Worm (Caenorhabditis elegans) whole organism, late embryonic: ENCODE results near the gene C06B3.6.

Experiments used
- C08G9.2 ChIP-seq: sonication (generic microtip); optimal IDR thresholded peaks from 2 replicates; lab custom pipeline; 2016; ENCODE audit warnings: mild to moderate bottlenecking, missing genetic modification characterization, moderate library complexity, missing compliant biosample characterization
- K02D7.2 ChIP-seq: sonication (generic microtip); optimal IDR thresholded peaks from 2 replicates; lab custom pipeline; 2017; ENCODE audit warnings: mild to moderate bottlenecking, missing genetic modification characterization, missing compliant biosample characterization
- ama-1 ChIP-seq: fragments of 150-350 bp; optimal IDR thresholded peaks from 2 replicates; lab custom pipeline; 2014
- ceh-18 ChIP-seq: sonication (generic microtip); optimal IDR thresholded peaks from 2 replicates; lab custom pipeline; 2016; ENCODE audit warnings: missing genetic modification characterization, missing compliant biosample characterization
- ceh-2 ChIP-seq: sonication (generic microtip); optimal IDR thresholded peaks from 2 replicates; lab custom pipeline; 2016; ENCODE audit warnings: missing genotype, missing genetic modification characterization, missing compliant biosample characterization
- ceh-22 ChIP-seq: sonication (generic microtip); optimal IDR thresholded peaks from 2 replicates; lab custom pipeline; 2017; ENCODE audit warnings: missing biosample characterization, missing genetic modification characterization
- ceh-24 ChIP-seq: sonication (generic microtip); optimal IDR thresholded peaks from 2 replicates; lab custom pipeline; 2016; ENCODE audit warnings: mild to moderate bottlenecking, missing genetic modification characterization, missing compliant biosample characterization
- ceh-30 ChIP-seq: fragments of 150-350 bp; optimal IDR thresholded peaks from 2 replicates; lab custom pipeline; 2014; ENCODE audit warnings: missing biosample characterization, missing genetic modification characterization
- ceh-31 ChIP-seq: sonication (generic microtip); optimal IDR thresholded peaks from 2 replicates; lab custom pipeline; 2016; ENCODE audit warnings: missing genetic modification characterization, missing compliant biosample characterization
- ceh-34 ChIP-seq: sonication (generic microtip); optimal IDR thresholded peaks from 2 replicates; lab custom pipeline; 2016; ENCODE audit warnings: mild to moderate bottlenecking, missing genetic modification characterization, missing compliant biosample characterization
- ceh-45 ChIP-seq: fragments of 200-800 bp; sonication (Bioruptor generic); IDR thresholded peaks from 2 replicates; pipeline ENCODE4 v1.3.6; 2022; ENCODE audit warnings: missing genetic modification reagents, missing genetic modification characterization, missing compliant biosample characterization
- ceh-48 ChIP-seq: sonication (generic microtip); optimal IDR thresholded peaks from 2 replicates; lab custom pipeline; 2016; ENCODE audit warnings: missing genetic modification characterization, inconsistent platforms, missing compliant biosample characterization
- ceh-9 ChIP-seq: sonication (generic microtip); optimal IDR thresholded peaks from 2 replicates; lab custom pipeline; 2016; ENCODE audit warnings: mild to moderate bottlenecking, missing genetic modification characterization, inconsistent platforms, missing compliant biosample characterization
- che-1 ChIP-seq: sonication (generic microtip); optimal IDR thresholded peaks from 2 replicates; lab custom pipeline; 2016; ENCODE audit warnings: mild to moderate bottlenecking, missing genetic modification characterization, missing compliant biosample characterization
- ets-4 ChIP-seq: sonication (generic microtip); optimal IDR thresholded peaks from 2 replicates; lab custom pipeline; 2016; ENCODE audit warnings: missing genetic modification characterization, missing compliant biosample characterization
- gmeb-2 ChIP-seq: sonication (generic microtip); optimal IDR thresholded peaks from 2 replicates; lab custom pipeline; 2016; ENCODE audit warnings: missing genetic modification characterization, inconsistent platforms, missing compliant biosample characterization
- hlh-30 ChIP-seq: sonication (generic microtip); optimal IDR thresholded peaks from 2 replicates; lab custom pipeline; 2017; ENCODE audit warnings: antibody characterized with exemption, missing genetic modification characterization, missing compliant biosample characterization; ENCODE audit not compliant: insufficient read depth
- hlh-6 ChIP-seq: sonication (generic microtip); optimal IDR thresholded peaks from 2 replicates; lab custom pipeline; 2016; ENCODE audit warnings: missing genotype, missing genetic modification characterization, missing compliant biosample characterization
- lin-11 ChIP-seq: fragments of 200-800 bp; sonication (Bioruptor generic); optimal IDR thresholded peaks from 2 replicates; lab custom pipeline; 2018; ENCODE audit warnings: mild to moderate bottlenecking, missing genetic modification characterization, missing compliant biosample characterization
- madf-2 ChIP-seq: sonication (generic microtip); optimal IDR thresholded peaks from 2 replicates; lab custom pipeline; 2017; ENCODE audit warnings: missing genetic modification characterization, missing compliant biosample characterization
- mec-3 ChIP-seq: sonication (generic microtip); optimal IDR thresholded peaks from 2 replicates; lab custom pipeline; 2016; ENCODE audit warnings: borderline replicate concordance, missing genetic modification characterization, missing compliant biosample characterization
- nfya-1 ChIP-seq: sonication (generic microtip); optimal IDR thresholded peaks from 2 replicates; lab custom pipeline; 2017; ENCODE audit warnings: missing genetic modification characterization, mild to moderate bottlenecking, missing compliant biosample characterization, antibody characterized with exemption, moderate library complexity
- npax-4 ChIP-seq: sonication (generic microtip); optimal IDR thresholded peaks from 2 replicates; lab custom pipeline; 2016; ENCODE audit warnings: missing genetic modification characterization, missing compliant biosample characterization
- pax-1 ChIP-seq: fragments of 150-350 bp; optimal IDR thresholded peaks from 2 replicates; lab custom pipeline; 2014; ENCODE audit warnings: missing biosample characterization, missing genetic modification characterization
- pha-2 ChIP-seq: sonication (generic microtip); optimal IDR thresholded peaks from 2 replicates; lab custom pipeline; 2017; ENCODE audit warnings: mild to moderate bottlenecking, missing genetic modification characterization, missing compliant biosample characterization
- pha-4 ChIP-seq: fragments of 150-350 bp; optimal IDR thresholded peaks from 2 replicates; lab custom pipeline; 2018; ENCODE audit warnings: missing biosample characterization, missing genetic modification reagents, missing genetic modification characterization
- pros-1 ChIP-seq: fragments of 150-350 bp; optimal IDR thresholded peaks from 2 replicates; lab custom pipeline; 2014; ENCODE audit warnings: missing biosample characterization, missing genetic modification reagents, missing genetic modification characterization
- ref-2 ChIP-seq: sonication (generic microtip); optimal IDR thresholded peaks from 2 replicates; lab custom pipeline; 2016; ENCODE audit warnings: missing genetic modification characterization, missing compliant biosample characterization
- syd-9 ChIP-seq: sonication (generic microtip); optimal IDR thresholded peaks from 2 replicates; lab custom pipeline; 2016; ENCODE audit warnings: mild to moderate bottlenecking, missing genetic modification characterization, moderate library complexity, missing compliant biosample characterization
- tbx-2 ChIP-seq: sonication (generic microtip); optimal IDR thresholded peaks from 2 replicates; lab custom pipeline; 2016; ENCODE audit warnings: missing genetic modification characterization, missing compliant biosample characterization
- unc-42 ChIP-seq: sonication (generic microtip); optimal IDR thresholded peaks from 2 replicates; lab custom pipeline; 2016; ENCODE audit warnings: missing genotype, missing genetic modification characterization, missing compliant biosample characterization
- unc-55 ChIP-seq: sonication (generic microtip); optimal IDR thresholded peaks from 2 replicates; lab custom pipeline; 2017; ENCODE audit warnings: missing biosample characterization, missing genetic modification reagents, missing genetic modification characterization
- unc-86 ChIP-seq: sonication (generic microtip); optimal IDR thresholded peaks from 2 replicates; lab custom pipeline; 2016; ENCODE audit warnings: missing genetic modification characterization, missing compliant biosample characterization
- ztf-16 ChIP-seq: sonication (generic microtip); optimal IDR thresholded peaks from 2 replicates; lab custom pipeline; 2017; ENCODE audit warnings: missing genetic modification characterization, missing compliant biosample characterization

The C06B3.6 gene

DNA sequence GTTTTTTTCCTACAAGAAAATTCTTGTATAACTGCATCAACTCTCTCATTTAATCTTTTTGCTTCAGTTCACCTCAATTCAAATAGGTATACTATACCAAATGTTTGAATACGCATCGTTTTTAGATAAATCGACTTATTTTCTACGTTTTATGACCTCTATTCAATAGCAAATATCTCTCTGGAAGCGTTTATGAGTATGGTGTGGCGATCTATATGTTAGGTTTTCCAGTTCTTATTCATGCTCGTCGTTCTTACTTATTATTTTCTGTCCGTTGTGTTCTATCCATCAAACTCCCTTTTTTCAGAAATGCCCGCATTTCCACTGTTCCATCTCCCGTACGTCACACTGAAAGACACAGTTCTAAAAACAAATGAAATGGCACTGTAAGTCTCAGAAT is 28.2 kb downstream of the C06B3.6 start, which contains the start of gene T22G5.3:
Gene T22G5.3 (plus strand): TSS at position 301 of the 400 bp plus-strand sequence.
- TF ChIP-seq pha-4 (tag; lab: Kevin White, UChicago), result no peak

DNA sequence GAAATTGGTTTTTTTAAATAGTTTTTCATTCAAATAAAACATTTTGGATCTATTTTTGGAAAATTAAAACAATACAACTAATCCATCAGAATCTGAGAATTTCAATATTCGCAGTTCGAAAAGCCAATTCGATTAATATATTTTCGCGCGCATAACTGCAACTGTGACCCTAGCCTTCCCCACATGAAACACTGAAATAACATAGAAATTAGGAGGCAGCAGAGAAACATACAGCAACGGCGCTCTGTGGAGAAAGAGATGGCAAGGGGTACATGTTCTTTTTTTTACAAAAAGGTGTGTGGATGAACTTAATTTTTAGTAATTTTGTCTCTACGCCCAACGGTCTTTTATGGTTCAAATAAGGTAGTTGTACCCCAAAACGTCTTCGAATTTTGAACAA is 28.6 kb downstream of the C06B3.6 start:
- TF ChIP-seq ceh-45 (no peak), unc-42 (tag; lab: Kevin White, UChicago) (peak; percentile 18)

DNA sequence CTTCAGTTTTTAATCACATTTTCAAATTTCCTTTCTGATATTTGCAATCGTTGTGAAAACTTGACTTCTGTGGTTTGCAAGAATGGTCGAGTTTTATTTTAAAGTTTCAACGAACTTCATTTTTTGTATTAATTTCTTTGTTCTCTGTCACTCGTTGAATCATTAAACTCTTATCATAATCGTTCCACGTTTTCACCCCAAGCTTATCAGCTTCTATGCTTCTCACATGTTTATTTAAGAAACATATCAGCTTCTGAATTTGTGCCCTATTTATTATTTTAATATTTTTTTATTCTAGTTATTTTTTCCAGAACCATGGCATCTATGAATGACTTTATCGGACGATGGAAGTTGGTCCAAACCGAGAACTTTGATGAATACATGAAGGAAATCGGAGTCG is 29.5 kb downstream of the C06B3.6 start, which contains the start of gene lbp-7:
Gene lbp-7 (plus strand): TSS at position 312 of the 400 bp plus-strand sequence.
- TF ChIP-seq ets-4 (tag; lab: Kevin White, UChicago) (no peak), ceh-34 (no peak), ceh-22 (tag; lab: Kevin White, UChicago) (no peak), syd-9 (tag; lab: Kevin White, UChicago) (no peak)

DNA sequence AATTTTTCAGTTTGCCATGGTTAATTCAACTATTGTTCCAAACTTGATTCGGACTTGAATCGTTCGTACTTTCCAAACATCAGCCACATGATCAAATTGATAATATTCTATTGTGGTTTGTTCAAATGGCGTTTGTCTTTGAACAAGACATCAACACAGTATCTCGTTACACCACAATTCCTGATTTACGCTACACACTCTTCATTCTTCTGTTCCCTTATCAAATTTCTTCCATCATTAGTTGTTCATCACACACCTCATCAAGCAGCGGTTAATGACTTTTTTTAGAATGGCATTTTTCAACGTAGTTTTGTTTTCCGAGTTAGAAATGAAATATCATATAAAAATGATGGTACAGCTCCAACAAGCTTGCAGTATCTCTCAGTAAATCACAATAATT is 30.5 kb downstream of the C06B3.6 start:
- no peak for TF ChIP-seq ref-2
- TF ChIP-seq pax-1 (tag; lab: Kevin White, UChicago), result no peak
- TF ChIP-seq npax-4 (tag; lab: Kevin White, UChicago), result no peak
- TF ChIP-seq hlh-30 (tag; lab: Kevin White, UChicago), result no peak
- no peak for TF ChIP-seq lin-11 (tag; lab: Kevin White, UChicago)
- no peak for TF ChIP-seq unc-55 (GFP tag; lab: Kevin White, UChicago)
- no peak for TF ChIP-seq tbx-2
- TF ChIP-seq pha-2, result no peak
- TF ChIP-seq pros-1 (tag; lab: Kevin White, UChicago), result no peak
- TF ChIP-seq nfya-1 (tag; lab: Kevin White, UChicago), result no peak
- TF ChIP-seq ceh-34, result no peak
- no peak for TF ChIP-seq ama-1 (lab: Kevin White, UChicago)
- no peak for TF ChIP-seq ceh-30 (tag; lab: Kevin White, UChicago)
- no peak for TF ChIP-seq K02D7.2 (tag; lab: Kevin White, UChicago)
- no peak for TF ChIP-seq ets-4 (tag; lab: Kevin White, UChicago)

DNA sequence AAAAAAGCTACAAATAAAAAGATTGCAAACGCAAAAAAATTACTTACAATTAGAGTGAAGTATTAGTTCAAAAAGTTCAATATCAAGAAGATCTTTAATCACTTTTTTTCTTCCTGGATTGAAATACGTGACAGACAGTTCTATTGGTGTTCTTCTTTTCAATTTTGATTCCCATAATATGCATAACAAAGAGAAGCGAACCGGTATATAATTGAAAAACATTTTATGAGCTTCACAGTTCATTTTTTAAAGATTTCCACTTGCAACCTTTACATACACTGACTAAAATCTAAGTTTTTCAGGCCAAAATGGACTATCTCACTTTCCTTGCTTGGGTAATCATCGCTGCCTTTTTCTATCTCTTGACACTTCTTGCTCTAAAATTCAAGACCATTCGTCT is 32.2 kb downstream of the C06B3.6 start, which contains the start of gene T22G5.1:
Gene T22G5.1 (plus strand): TSS at position 301 of the 400 bp plus-strand sequence.
- TF ChIP-seq che-1 (no peak), ceh-24 (tag; lab: Kevin White, UChicago) (no peak), ceh-2 (tag; lab: Kevin White, UChicago) (no peak), hlh-6 (tag; lab: Kevin White, UChicago) (no peak), pax-1 (tag; lab: Kevin White, UChicago) (no peak), ceh-18 (no peak), ceh-9 (no peak), ceh-48 (tag; lab: Kevin White, UChicago) (no peak), gmeb-2 (tag; lab: Kevin White, UChicago) (no peak), unc-86 (tag; lab: Kevin White, UChicago) (no peak), ama-1 (lab: Kevin White, UChicago) (no peak), ceh-22 (tag; lab: Kevin White, UChicago) (no peak)

DNA sequence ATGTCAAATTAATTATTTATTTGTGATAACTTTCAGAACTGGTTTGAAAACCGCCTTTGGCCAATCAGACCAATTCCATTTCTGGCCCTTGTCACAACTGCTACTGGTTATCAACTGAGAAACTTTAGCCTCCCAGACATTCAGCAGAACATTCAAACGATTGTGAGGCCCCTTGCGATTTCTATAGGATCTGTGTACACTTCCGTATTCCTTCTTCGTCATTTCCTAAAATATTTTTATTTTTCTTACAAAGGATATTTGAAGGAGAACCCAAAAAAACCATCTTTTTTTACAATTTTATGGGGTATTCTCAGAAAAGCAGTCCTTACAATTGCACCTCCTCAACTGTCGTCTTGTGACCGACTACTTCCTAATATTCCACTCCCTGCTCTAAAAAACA is 35.4 kb downstream of the C06B3.6 start:
- no peak for TF ChIP-seq ceh-2 (tag; lab: Kevin White, UChicago)
- TF ChIP-seq ceh-31, result no peak
- no peak for TF ChIP-seq syd-9 (tag; lab: Kevin White, UChicago)
- no peak for TF ChIP-seq madf-2
- TF ChIP-seq C08G9.2 (tag; lab: Kevin White, UChicago), result no peak
- no peak for TF ChIP-seq mec-3
- no peak for TF ChIP-seq ztf-16
- TF ChIP-seq ceh-45, result no peak
